Fruit fly (Drosophila melanogaster) whole organism, embryonic: ENCODE data around the gene Lerp.
A peak's percentile ranks its signal among the peaks of the same experiment; 100 is the strongest.

Experiments
- BEAF-32 ChIP-seq: fragments of 200-800 bp; sonication (Bioruptor generic); optimal IDR thresholded peaks from 3 replicates; lab custom pipeline; 2017; ENCODE audit warnings: missing biosample characterization, missing genetic modification characterization, mild to moderate bottlenecking, moderate library complexity, missing genetic modification reagents
- Bgb ChIP-seq: fragments of 200-800 bp; sonication (Bioruptor generic); IDR thresholded peaks from 2 replicates; pipeline ENCODE4 v1.3.6; 2022; ENCODE audit warnings: missing biosample characterization, missing genetic modification characterization; ENCODE audit not compliant: partially characterized antibody
- CG10267 ChIP-seq: fragments of 200-800 bp; sonication (Bioruptor generic); optimal IDR thresholded peaks from 2 replicates; lab custom pipeline; 2018; ENCODE audit warnings: missing biosample characterization, mild to moderate bottlenecking, missing genetic modification characterization, moderate library complexity
- CG11456 ChIP-seq: fragments of 200-800 bp; sonication (Bioruptor generic); IDR thresholded peaks from 3 replicates; pipeline ENCODE4 v1.3.6; 2022; ENCODE audit warnings: missing biosample characterization, missing genetic modification characterization
- CG12659 ChIP-seq: fragments of 200-800 bp; sonication (Bioruptor generic); optimal IDR thresholded peaks from 3 replicates; lab custom pipeline; 2017; ENCODE audit warnings: mild to moderate bottlenecking, missing biosample characterization, missing genetic modification reagents, missing genetic modification characterization
- CG12769 ChIP-seq: fragments of 200-800 bp; sonication (Bioruptor generic); optimal IDR thresholded peaks from 2 replicates; lab custom pipeline; 2019; ENCODE audit warnings: missing biosample characterization, mild to moderate bottlenecking, missing genetic modification characterization, moderate library complexity
- CG13287 ChIP-seq: fragments of 200-800 bp; sonication (Bioruptor generic); IDR thresholded peaks from 2 replicates; pipeline ENCODE4 v1.3.6; 2022; ENCODE audit warnings: missing biosample characterization, missing genetic modification characterization; ENCODE audit not compliant: partially characterized antibody
- CG15514 ChIP-seq: fragments of 200-800 bp; sonication (Bioruptor generic); optimal IDR thresholded peaks from 3 replicates; lab custom pipeline; 2017; ENCODE audit warnings: missing biosample characterization, missing genetic modification characterization, mild to moderate bottlenecking, moderate library complexity, missing genetic modification reagents
- CG1602 ChIP-seq: fragments of 200-800 bp; sonication (Bioruptor generic); optimal IDR thresholded peaks from 3 replicates; lab custom pipeline; 2016; ENCODE audit warnings: missing biosample characterization, missing genetic modification characterization
- CG17829 ChIP-seq: fragments of 200-800 bp; optimal IDR thresholded peaks from 2 replicates; lab custom pipeline; 2019; ENCODE audit warnings: missing biosample characterization, mild to moderate bottlenecking, missing genetic modification characterization, moderate library complexity
- CG2116 ChIP-seq: fragments of 200-800 bp; sonication (Bioruptor generic); optimal IDR thresholded peaks from 3 replicates; lab custom pipeline; 2018; ENCODE audit warnings: missing biosample characterization, mild to moderate bottlenecking, missing genetic modification characterization
- CG2712 ChIP-seq: fragments of 200-800 bp; optimal IDR thresholded peaks from 3 replicates; lab custom pipeline; 2019; ENCODE audit warnings: missing biosample characterization, mild to moderate bottlenecking, missing genetic modification characterization, moderate library complexity
- CG34224 ChIP-seq: fragments of 200-800 bp; sonication (Bioruptor generic); IDR thresholded peaks from 3 replicates; pipeline ENCODE4 v1.3.6; 2022; ENCODE audit warnings: missing biosample characterization, missing genetic modification characterization; ENCODE audit not compliant: partially characterized antibody
- CG3838 ChIP-seq: fragments of 200-800 bp; sonication (Bioruptor generic); optimal IDR thresholded peaks from 3 replicates; lab custom pipeline; 2016; ENCODE audit warnings: missing biosample characterization, missing genetic modification characterization
- CG43689 ChIP-seq: fragments of 200-800 bp; sonication (Bioruptor generic); IDR thresholded peaks from 2 replicates; pipeline ENCODE4 v1.3.6; 2022; ENCODE audit warnings: missing biosample characterization, missing genetic modification characterization
- CG4617 ChIP-seq: fragments of 200-800 bp; sonication (Bioruptor generic); optimal IDR thresholded peaks from 3 replicates; lab custom pipeline; 2016; ENCODE audit warnings: missing biosample characterization, missing genetic modification characterization, borderline replicate concordance
- CG7928 ChIP-seq: fragments of 200-800 bp; sonication (Bioruptor generic); optimal IDR thresholded peaks from 2 replicates; lab custom pipeline; 2017; ENCODE audit warnings: missing biosample characterization, mild to moderate bottlenecking, missing genetic modification characterization
- CG8290 ChIP-seq, 3 experiments: fragments of 200-800 bp; sonication (Bioruptor generic); optimal IDR thresholded peaks; 2 replicates each; lab custom pipeline; 2016 to 2019; ENCODE audit warnings: missing biosample characterization in 3 of 3, missing genetic modification characterization in 3 of 3, mild to moderate bottlenecking in 2 of 3, moderate library complexity in 1 of 3
- CG8924 ChIP-seq: fragments of 200-800 bp; optimal IDR thresholded peaks from 3 replicates; lab custom pipeline; 2019; ENCODE audit warnings: missing biosample characterization, mild to moderate bottlenecking, missing genetic modification characterization, moderate library complexity
- Dll ChIP-seq: fragments of 200-800 bp; sonication (Bioruptor generic); IDR thresholded peaks from 4 replicates; pipeline ENCODE4 v1.3.6; 2022; ENCODE audit warnings: missing biosample characterization, missing genetic modification characterization; ENCODE audit not compliant: partially characterized antibody
- Doc3 ChIP-seq: fragments of 200-800 bp; sonication (Bioruptor generic); IDR thresholded peaks from 3 replicates; pipeline ENCODE4 v1.3.6; 2022; ENCODE audit warnings: missing biosample characterization, missing genetic modification characterization; ENCODE audit not compliant: partially characterized antibody
- Dref ChIP-seq: fragments of 200-800 bp; sonication (Bioruptor generic); IDR thresholded peaks from 2 replicates; pipeline ENCODE4 v1.3.6; 2022; ENCODE audit warnings: missing biosample characterization, missing genetic modification characterization
- E2f2 ChIP-seq: fragments of 200-800 bp; sonication (Bioruptor generic); IDR thresholded peaks from 2 replicates; pipeline ENCODE4 v1.3.6; 2022; ENCODE audit warnings: missing biosample characterization, missing genetic modification characterization
- Eip74EF ChIP-seq, 2 experiments: fragments of 200-800 bp in 1 of 2; fragments of >200 bp in 1 of 2; sonication (Bioruptor generic) in 1 of 2; optimal IDR thresholded peaks; 2 replicates each; lab custom pipeline; 2017 to 2019; ENCODE audit warnings: missing biosample characterization in 2 of 2, missing genetic modification characterization in 2 of 2, mild to moderate bottlenecking in 1 of 2, moderate library complexity in 1 of 2
- Hr3 ChIP-seq: fragments of 200-800 bp; sonication (Bioruptor generic); optimal IDR thresholded peaks from 3 replicates; lab custom pipeline; 2016; ENCODE audit warnings: missing biosample characterization, missing genetic modification characterization
- MBD-R2 ChIP-seq: fragments of 200-800 bp; sonication (Bioruptor generic); IDR thresholded peaks from 2 replicates; pipeline ENCODE4 v1.3.6; 2022; ENCODE audit warnings: missing biosample characterization, missing genetic modification characterization
- Opbp ChIP-seq: fragments of 200-800 bp; sonication (Bioruptor generic); IDR thresholded peaks from 3 replicates; pipeline ENCODE4 v1.3.6; 2022; ENCODE audit warnings: missing biosample characterization, missing genetic modification characterization; ENCODE audit not compliant: partially characterized antibody
- PHDP ChIP-seq: fragments of 200-800 bp; sonication (Bioruptor generic); optimal IDR thresholded peaks from 3 replicates; lab custom pipeline; 2018; ENCODE audit warnings: missing biosample characterization, mild to moderate bottlenecking, missing genetic modification characterization, moderate library complexity
- Ptx1 ChIP-seq: fragments of 200-800 bp; sonication (Bioruptor generic); IDR thresholded peaks from 2 replicates; pipeline ENCODE4 v1.3.6; 2022; ENCODE audit warnings: missing biosample characterization, missing genetic modification characterization
- Trl ChIP-seq, 3 experiments: fragments of >200 bp in 2 of 3; fragments of 200-800 bp in 1 of 3; sonication (Bioruptor generic) in 1 of 3; optimal IDR thresholded peaks; 2 replicates in 1 of 3; 3 replicates in 2 of 3; lab custom pipeline; 2016 to 2017; ENCODE audit warnings: missing biosample characterization in 1 of 3, missing genetic modification characterization in 1 of 3
- ac ChIP-seq: fragments of 200-800 bp; sonication (Bioruptor generic); optimal IDR thresholded peaks from 3 replicates; lab custom pipeline; 2017; ENCODE audit warnings: missing biosample characterization, mild to moderate bottlenecking, missing genetic modification characterization
- amos ChIP-seq: fragments of 200-800 bp; sonication (Bioruptor generic); IDR thresholded peaks from 2 replicates; pipeline ENCODE4 v1.3.6; 2022; ENCODE audit warnings: missing biosample characterization, missing genetic modification characterization; ENCODE audit not compliant: partially characterized antibody
- crp ChIP-seq, 2 experiments: fragments of 200-800 bp; sonication (Bioruptor generic); optimal IDR thresholded peaks; 2 replicates in 1 of 2; 3 replicates in 1 of 2; lab custom pipeline; 2017; ENCODE audit warnings: missing biosample characterization in 2 of 2, missing genetic modification characterization in 2 of 2, mild to moderate bottlenecking in 1 of 2, moderate library complexity in 1 of 2
- hb ChIP-seq: fragments of 200-800 bp; sonication (Bioruptor generic); IDR thresholded peaks from 3 replicates; pipeline ENCODE4 v1.3.6; 2022; ENCODE audit warnings: missing biosample characterization, missing genetic modification characterization; ENCODE audit not compliant: partially characterized antibody
- mirr ChIP-seq: fragments of 200-800 bp; sonication (Bioruptor generic); optimal IDR thresholded peaks from 3 replicates; lab custom pipeline; 2018; ENCODE audit warnings: missing biosample characterization, mild to moderate bottlenecking, missing genetic modification characterization
- nerfin-2 ChIP-seq: fragments of 200-800 bp; sonication (Bioruptor generic); IDR thresholded peaks from 2 replicates; pipeline ENCODE4 v1.3.6; 2022; ENCODE audit warnings: missing biosample characterization, missing genetic modification characterization; ENCODE audit not compliant: partially characterized antibody
- p53 ChIP-seq: fragments of 200-800 bp; sonication (Bioruptor generic); optimal IDR thresholded peaks from 2 replicates; lab custom pipeline; 2016; ENCODE audit warnings: missing biosample characterization, missing genetic modification characterization
- phol ChIP-seq: fragments of 200-800 bp; sonication (Bioruptor generic); optimal IDR thresholded peaks from 3 replicates; lab custom pipeline; 2018; ENCODE audit warnings: missing biosample characterization, mild to moderate bottlenecking, missing genetic modification characterization, moderate library complexity
- repo ChIP-seq: fragments of 200-800 bp; sonication (Bioruptor generic); optimal IDR thresholded peaks from 2 replicates; lab custom pipeline; 2016; ENCODE audit warnings: missing biosample characterization, missing genetic modification characterization
- sens ChIP-seq: fragments of 200-800 bp; sonication (Bioruptor generic); peaks from one replicate; lab custom pipeline; 2016; ENCODE audit warnings: missing biosample characterization, missing genetic modification characterization
- sens-2 ChIP-seq: fragments of 200-800 bp; sonication (Bioruptor generic); IDR thresholded peaks from 2 replicates; pipeline ENCODE4 v1.3.6; 2022; ENCODE audit warnings: missing biosample characterization, missing genetic modification characterization
- stwl ChIP-seq: fragments of 200-800 bp; sonication (Bioruptor generic); optimal IDR thresholded peaks from 3 replicates; lab custom pipeline; 2018; ENCODE audit warnings: missing biosample characterization, mild to moderate bottlenecking, missing genetic modification characterization, moderate library complexity
- sug ChIP-seq: fragments of 200-800 bp; optimal IDR thresholded peaks from 2 replicates; lab custom pipeline; 2019; ENCODE audit warnings: missing biosample characterization, mild to moderate bottlenecking, missing genetic modification characterization, moderate library complexity
- trem ChIP-seq: fragments of 200-800 bp; optimal IDR thresholded peaks from 3 replicates; lab custom pipeline; 2019; ENCODE audit warnings: missing biosample characterization, mild to moderate bottlenecking, missing genetic modification characterization, moderate library complexity
- unc-4 ChIP-seq: fragments of 200-800 bp; sonication (Bioruptor generic); IDR thresholded peaks from 2 replicates; pipeline ENCODE4 v1.3.6; 2022; ENCODE audit warnings: missing biosample characterization, missing genetic modification characterization; ENCODE audit not compliant: partially characterized antibody
- wek ChIP-seq: fragments of 200-800 bp; sonication (Bioruptor generic); optimal IDR thresholded peaks from 3 replicates; lab custom pipeline; 2018; ENCODE audit warnings: missing biosample characterization, mild to moderate bottlenecking, missing genetic modification characterization, moderate library complexity
- zen2 ChIP-seq: fragments of 200-800 bp; sonication (Bioruptor generic); IDR thresholded peaks from 3 replicates; pipeline ENCODE4 v1.3.6; 2022; ENCODE audit warnings: missing biosample characterization, missing genetic modification characterization; ENCODE audit not compliant: partially characterized antibody

The Lerp gene

DNA sequence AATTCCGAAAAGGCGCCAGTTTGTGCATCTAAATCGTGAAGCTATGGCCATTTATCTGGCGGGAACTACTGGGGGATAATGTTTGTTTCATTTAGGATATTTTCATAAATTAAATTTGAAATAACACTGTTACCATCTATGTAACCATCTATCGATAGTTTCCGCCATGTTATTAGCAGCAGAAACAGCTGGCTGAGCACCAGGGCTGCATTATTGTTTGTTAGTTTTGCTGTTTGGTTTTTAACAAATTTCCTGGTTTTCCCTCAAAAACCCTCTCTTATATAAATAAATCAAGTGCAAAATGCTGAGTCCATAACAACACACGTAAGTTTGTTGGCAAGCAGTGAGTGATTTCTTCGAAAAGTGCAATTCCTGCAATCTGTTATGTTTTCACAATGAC lies 13.5 kb upstream of the Lerp start, which contains the start of gene CG5500 (continued):
- TF ChIP-seq Doc3 (GFP tag; lab: Robert Waterston, UW) (peak; percentile 63), CG10267 (tag; lab: Kevin White, UChicago) (peak; percentile 11), CG43689 (GFP tag; lab: Robert Waterston, UW) (no peak), Ptx1 (GFP tag; lab: Robert Waterston, UW) (no peak), zen2 (GFP tag; lab: Robert Waterston, UW) (peak; percentile 43; the same call in 1 of the 3 replicates), CG12659 (GFP tag; lab: Kevin White, UChicago) (peak; percentile 24), PHDP (tag; lab: Kevin White, UChicago) (peak; percentile 26), phol (tag; lab: Kevin White, UChicago) (peak; percentile 93), ac (GFP tag; lab: Kevin White, UChicago) (peak; percentile 2), CG1602 (GFP tag; lab: Kevin White, UChicago) (no peak), CG15514 (GFP tag; lab: Kevin White, UChicago) (peak; percentile 56), CG8924 (peak; percentile 41), trem (tag; lab: Kevin White, UChicago) (peak; percentile 23), wek (GFP tag; lab: Kevin White, UChicago) (no peak), stwl (tag; lab: Kevin White, UChicago) (peak; percentile 38), CG7928 (peak; percentile 91), repo (GFP tag; lab: Kevin White, UChicago) (no peak), Bgb (peak; percentile 39; the same call in 1 of the 2 replicates), E2f2 (GFP tag; lab: Robert Waterston, UW) (peak; percentile 63), sens (peak; percentile 19), amos (GFP tag; lab: Robert Waterston, UW) (peak; percentile 55), Trl (optimal IDR thresholded peaks at IDR 0.05; lab: Kevin White, UChicago) (no peak), Trl (GFP tag; optimal IDR thresholded peaks at IDR 0.05; lab: Kevin White, UChicago) (no peak), CG17829 (peak; percentile 6), Dll (peak; percentile 10; the same call in 3 of the 4 replicates), nerfin-2 (0 out of 2 replicates have a peak, but pooled peaks have one; percentile 13), BEAF-32 (GFP tag; lab: Kevin White, UChicago) (peak; percentile 63), crp (GFP tag; optimal IDR thresholded peaks at IDR 0.05; lab: Kevin White, UChicago) (peak; percentile 32 to 89), hb (GFP tag; lab: Robert Waterston, UW) (no peak), CG2116 (peak; percentile 42), sug (tag; lab: Kevin White, UChicago) (peak; percentile 10), CG4617 (GFP tag; lab: Kevin White, UChicago) (peak; percentile 19), Hr3 (no peak), CG8290 (GFP tag; optimal IDR thresholded peaks at IDR 0.05; lab: Kevin White, UChicago) (peak; percentile 8), CG8290 (tag; optimal IDR thresholded peaks at IDR 0.05; lab: Kevin White, UChicago) (peak in 1 of 2 experiments; percentile 32), CG34224 (GFP tag; lab: Robert Waterston, UW) (peak; percentile 26; the same call in 2 of the 3 replicates), CG12769 (peak; percentile 51), Opbp (GFP tag; lab: Robert Waterston, UW) (peak; percentile 45; the same call in 1 of the 3 replicates), Eip74EF (GFP tag; optimal IDR thresholded peaks at IDR 0.05; lab: Kevin White, UChicago) (peak in 1 of 2 experiments; percentile 62), MBD-R2 (peak; percentile 69), mirr (GFP tag; lab: Kevin White, UChicago) (peak; percentile 22), sens-2 (no peak), p53 (GFP tag; lab: Kevin White, UChicago) (no peak), unc-4 (peak; percentile 59), CG3838 (GFP tag; lab: Kevin White, UChicago) (peak; percentile 12), Dref (GFP tag; lab: Robert Waterston, UW) (peak; percentile 57), CG2712 (tag; lab: Kevin White, UChicago) (peak; percentile 2), CG13287 (peak; percentile 69), CG11456 (GFP tag; lab: Robert Waterston, UW) (no peak)
